Worm (Caenorhabditis elegans) whole organism, L4 larva: ENCODE measurements around the gene Y55B1AR.2.

Experiments
- D1046.2 ChIP-seq: fragments of 200-800 bp; sonication (Bioruptor generic); IDR thresholded peaks from 2 replicates; pipeline ENCODE4 v1.3.6; 2022; ENCODE audit warnings: missing genetic modification characterization, missing compliant biosample characterization
- R02D3.7 ChIP-seq: fragments of 150-350 bp; sonication (generic microtip); optimal IDR thresholded peaks from 3 replicates; lab custom pipeline; 2014; ENCODE audit warnings: missing biosample characterization, missing genetic modification characterization
- Y105C5A.15 ChIP-seq: fragments of 200-800 bp; sonication (Bioruptor generic); IDR thresholded peaks from 2 replicates; pipeline ENCODE4 v1.3.6; 2022; ENCODE audit warnings: missing genetic modification characterization, missing compliant biosample characterization
- ZK337.2 ChIP-seq: fragments of 200-800 bp; sonication (Bioruptor generic); IDR thresholded peaks from 2 replicates; pipeline ENCODE4 v1.3.6; 2022; ENCODE audit warnings: missing genetic modification reagents, missing genetic modification characterization, missing compliant biosample characterization
- ZK546.5 ChIP-seq, 2 experiments: sonication (generic microtip); optimal IDR thresholded peaks; 2 replicates each; lab custom pipeline; 2017; ENCODE audit warnings: missing biosample characterization in 2 of 2, missing genetic modification characterization in 2 of 2
- arid-1 ChIP-seq: fragments of 200-800 bp; sonication (Bioruptor generic); conservative IDR thresholded peaks from 2 replicates; pipeline ENCODE4 v1.3.6; 2022; ENCODE audit warnings: missing genetic modification reagents, missing genetic modification characterization, missing compliant biosample characterization
- attf-4 ChIP-seq: sonication (generic microtip); optimal IDR thresholded peaks from 3 replicates; lab custom pipeline; 2017; ENCODE audit warnings: missing biosample characterization, missing genetic modification characterization
- ceh-20 ChIP-seq: fragments of 200-800 bp; sonication (Bioruptor generic); IDR thresholded peaks from 2 replicates; pipeline ENCODE4 v1.3.6; 2022; ENCODE audit warnings: missing genetic modification reagents, missing genetic modification characterization, missing compliant biosample characterization
- ceh-28 ChIP-seq: fragments of 150-350 bp; optimal IDR thresholded peaks from 2 replicates; lab custom pipeline; 2014; ENCODE audit warnings: missing biosample characterization, missing genetic modification reagents, missing genetic modification characterization
- ceh-62 ChIP-seq: sonication (generic microtip); optimal IDR thresholded peaks from 2 replicates; lab custom pipeline; 2017; ENCODE audit warnings: missing biosample characterization, missing genetic modification characterization
- ctbp-1 ChIP-seq: fragments of 200-800 bp; sonication (Bioruptor generic); IDR thresholded peaks from 2 replicates; pipeline ENCODE4 v1.3.6; 2022; ENCODE audit warnings: missing genetic modification reagents, missing genetic modification characterization, missing compliant biosample characterization
- daf-12 ChIP-seq: fragments of 150-350 bp; optimal IDR thresholded peaks from 2 replicates; lab custom pipeline; 2014; ENCODE audit warnings: missing biosample characterization, missing genetic modification reagents, missing genetic modification characterization
- daf-16 ChIP-seq, 3 experiments: sonication (generic microtip); optimal IDR thresholded peaks; 2 replicates each; lab custom pipeline; 2016 to 2017; ENCODE audit warnings: missing genetic modification characterization in 3 of 3, missing genetic modification reagents in 3 of 3, mild to moderate bottlenecking in 2 of 3, missing compliant biosample characterization in 2 of 3, missing biosample characterization in 1 of 3, moderate library complexity in 1 of 3
- daf-19 ChIP-seq: fragments of 200-800 bp; sonication (Bioruptor generic); conservative IDR thresholded peaks from 2 replicates; pipeline ENCODE4 v1.3.6; 2022; ENCODE audit warnings: missing genetic modification characterization, missing compliant biosample characterization
- dmd-6 ChIP-seq: fragments of 200-800 bp; sonication (Bioruptor generic); IDR thresholded peaks from 2 replicates; pipeline ENCODE4 v1.3.6; 2022; ENCODE audit warnings: missing genetic modification reagents, missing genetic modification characterization, missing compliant biosample characterization
- dmd-8 ChIP-seq: fragments of 200-800 bp; sonication (Bioruptor generic); IDR thresholded peaks from 2 replicates; pipeline ENCODE4 v1.3.6; 2022; ENCODE audit warnings: missing genetic modification characterization, missing compliant biosample characterization
- dmd-9 ChIP-seq: fragments of 200-800 bp; sonication (Bioruptor generic); IDR thresholded peaks from 2 replicates; pipeline ENCODE4 v1.3.6; 2022; ENCODE audit warnings: missing genetic modification reagents, missing genetic modification characterization, missing compliant biosample characterization
- dve-1 ChIP-seq: sonication (generic microtip); optimal IDR thresholded peaks from 2 replicates; lab custom pipeline; 2017; ENCODE audit warnings: antibody characterized with exemption, mild to moderate bottlenecking, missing genetic modification characterization, missing compliant biosample characterization; ENCODE audit not compliant: insufficient read depth
- gei-8 ChIP-seq: fragments of 200-800 bp; sonication (Bioruptor generic); optimal IDR thresholded peaks from 2 replicates; lab custom pipeline; 2018; ENCODE audit warnings: mild to moderate bottlenecking, missing genetic modification characterization, missing compliant biosample characterization
- hif-1 ChIP-seq, 2 experiments: sonication (generic microtip); optimal IDR thresholded peaks; 2 replicates each; lab custom pipeline; 2016 to 2017; ENCODE audit warnings: missing compliant biosample characterization in 2 of 2, missing genetic modification characterization in 2 of 2, missing genetic modification reagents in 2 of 2, missing genotype in 2 of 2, mild to moderate bottlenecking in 1 of 2
- hlh-11 ChIP-seq: fragments of 200-800 bp; sonication (Bioruptor generic); optimal IDR thresholded peaks from 2 replicates; lab custom pipeline; 2018; ENCODE audit warnings: mild to moderate bottlenecking, missing genetic modification characterization, missing compliant biosample characterization
- hlh-30 ChIP-seq: sonication (generic microtip); optimal IDR thresholded peaks from 2 replicates; lab custom pipeline; 2017; ENCODE audit warnings: antibody characterized with exemption, mild to moderate bottlenecking, missing genetic modification characterization, missing compliant biosample characterization; ENCODE audit not compliant: insufficient read depth
- hmg-1.1 ChIP-seq: fragments of 200-800 bp; sonication (Bioruptor generic); IDR thresholded peaks from 2 replicates; pipeline ENCODE4 v1.3.6; 2022; ENCODE audit warnings: missing genetic modification reagents, missing genetic modification characterization, missing compliant biosample characterization
- jun-1 ChIP-seq: fragments of 150-350 bp; optimal IDR thresholded peaks from 2 replicates; lab custom pipeline; 2014; ENCODE audit warnings: missing biosample characterization, missing genetic modification reagents, missing genetic modification characterization
- lin-1 ChIP-seq: fragments of 200-800 bp; sonication (Bioruptor generic); IDR thresholded peaks from 2 replicates; pipeline ENCODE4 v1.3.6; 2022; ENCODE audit warnings: missing genetic modification reagents, missing genetic modification characterization, missing compliant biosample characterization
- lin-13 ChIP-seq: fragments of 150-350 bp; optimal IDR thresholded peaks from 2 replicates; lab custom pipeline; 2014; ENCODE audit warnings: missing biosample characterization, missing genetic modification reagents, missing genetic modification characterization
- lin-29 ChIP-seq: fragments of 200-800 bp; sonication (Bioruptor generic); IDR thresholded peaks from 2 replicates; pipeline ENCODE4 v1.3.6; 2022; ENCODE audit warnings: missing genetic modification reagents, missing genetic modification characterization, missing compliant biosample characterization
- lin-38 ChIP-seq: fragments of 200-800 bp; sonication (Bioruptor generic); IDR thresholded peaks from 2 replicates; pipeline ENCODE4 v1.3.6; 2022; ENCODE audit warnings: missing genetic modification reagents, missing genetic modification characterization, missing compliant biosample characterization
- mdl-1 ChIP-seq, 2 experiments: fragments of 150-350 bp in 1 of 2; sonication (generic microtip) in 1 of 2; optimal IDR thresholded peaks; 2 replicates each; lab custom pipeline; 2014 to 2017; ENCODE audit warnings: missing biosample characterization in 2 of 2, missing genetic modification characterization in 2 of 2
- mep-1 ChIP-seq: fragments of 150-350 bp; sonication (generic microtip); optimal IDR thresholded peaks from 3 replicates; lab custom pipeline; 2014; ENCODE audit warnings: missing biosample characterization, missing genetic modification characterization
- mes-2 ChIP-seq: sonication (generic microtip); optimal IDR thresholded peaks from 2 replicates; lab custom pipeline; 2016; ENCODE audit warnings: missing genotype, mild to moderate bottlenecking, missing genetic modification characterization, missing compliant biosample characterization; ENCODE audit not compliant: poor library complexity, severe bottlenecking
- mxl-2 ChIP-seq: fragments of 200-800 bp; sonication (Bioruptor generic); conservative IDR thresholded peaks from 2 replicates; pipeline ENCODE4 v1.3.6; 2022; ENCODE audit warnings: missing genetic modification reagents, missing genetic modification characterization, missing compliant biosample characterization
- nhr-10 ChIP-seq: fragments of 150-350 bp; optimal IDR thresholded peaks from 2 replicates; lab custom pipeline; 2014; ENCODE audit warnings: missing biosample characterization, missing genetic modification characterization
- nhr-28 ChIP-seq: fragments of 150-350 bp; optimal IDR thresholded peaks from 2 replicates; lab custom pipeline; 2014; ENCODE audit warnings: missing biosample characterization, missing genetic modification characterization
- nhr-42 ChIP-seq: fragments of 200-800 bp; sonication (Bioruptor generic); IDR thresholded peaks from 2 replicates; pipeline ENCODE4 v1.3.6; 2022; ENCODE audit warnings: missing genetic modification characterization, missing compliant biosample characterization
- nhr-48 ChIP-seq: sonication (generic microtip); optimal IDR thresholded peaks from 2 replicates; lab custom pipeline; 2016; ENCODE audit warnings: mild to moderate bottlenecking, missing genetic modification characterization, missing compliant biosample characterization
- nhr-6 ChIP-seq: fragments of 150-350 bp; optimal IDR thresholded peaks from 2 replicates; lab custom pipeline; 2014; ENCODE audit warnings: missing biosample characterization, missing genetic modification characterization
- nhr-76 ChIP-seq: fragments of 150-350 bp; optimal IDR thresholded peaks from 2 replicates; lab custom pipeline; 2014; ENCODE audit warnings: missing biosample characterization, missing genetic modification characterization
- nhr-77 ChIP-seq: fragments of 150-350 bp; optimal IDR thresholded peaks from 2 replicates; lab custom pipeline; 2014; ENCODE audit warnings: missing biosample characterization, missing genetic modification characterization
- pha-4 ChIP-seq, 2 experiments: fragments of 150-350 bp in 1 of 2; fragments of 200-800 bp in 1 of 2; sonication (Bioruptor generic) in 1 of 2; IDR thresholded peaks in 1 of 2; optimal IDR thresholded peaks in 1 of 2; 2 replicates each; pipeline versions ENCODE4 v1.3.6 to Lab custom; 2014 to 2022; ENCODE audit warnings: missing genetic modification characterization in 2 of 2, missing genetic modification reagents in 2 of 2, missing biosample characterization in 1 of 2, missing compliant biosample characterization in 1 of 2
- php-3 ChIP-seq: fragments of 200-800 bp; sonication (Bioruptor generic); IDR thresholded peaks from 2 replicates; pipeline ENCODE4 v1.3.6; 2022; ENCODE audit warnings: missing genetic modification reagents, missing genetic modification characterization, missing compliant biosample characterization
- snpc-1.2 ChIP-seq: fragments of 200-800 bp; sonication (Bioruptor generic); IDR thresholded peaks from 2 replicates; pipeline ENCODE4 v1.3.6; 2022; ENCODE audit warnings: missing genetic modification reagents, missing genetic modification characterization, missing compliant biosample characterization
- tag-97 ChIP-seq: fragments of 200-800 bp; sonication (Bioruptor generic); IDR thresholded peaks from 2 replicates; pipeline ENCODE4 v1.3.6; 2022; ENCODE audit warnings: missing genetic modification characterization, missing compliant biosample characterization
- tra-1 ChIP-seq: fragments of 200-800 bp; sonication (Bioruptor generic); IDR thresholded peaks from 2 replicates; pipeline ENCODE4 v1.3.6; 2022; ENCODE audit warnings: missing genetic modification reagents, missing genetic modification characterization, missing compliant biosample characterization
- vab-7 ChIP-seq: fragments of 200-800 bp; sonication (Bioruptor generic); IDR thresholded peaks from 2 replicates; pipeline ENCODE4 v1.3.6; 2022; ENCODE audit warnings: missing genetic modification reagents, missing genetic modification characterization, missing compliant biosample characterization
- zag-1 ChIP-seq: fragments of 150-350 bp; optimal IDR thresholded peaks from 2 replicates; lab custom pipeline; 2014; ENCODE audit warnings: missing biosample characterization, missing genetic modification characterization
- zfp-3 ChIP-seq: fragments of 200-800 bp; sonication (Bioruptor generic); conservative IDR thresholded peaks from 2 replicates; pipeline ENCODE4 v1.3.6; 2022; ENCODE audit warnings: missing genetic modification reagents, missing genetic modification characterization, missing compliant biosample characterization
- ztf-11 ChIP-seq: fragments of 150-350 bp; optimal IDR thresholded peaks from 2 replicates; lab custom pipeline; 2014; ENCODE audit warnings: missing biosample characterization, missing genetic modification characterization

Gene Y55B1AR.2

DNA sequence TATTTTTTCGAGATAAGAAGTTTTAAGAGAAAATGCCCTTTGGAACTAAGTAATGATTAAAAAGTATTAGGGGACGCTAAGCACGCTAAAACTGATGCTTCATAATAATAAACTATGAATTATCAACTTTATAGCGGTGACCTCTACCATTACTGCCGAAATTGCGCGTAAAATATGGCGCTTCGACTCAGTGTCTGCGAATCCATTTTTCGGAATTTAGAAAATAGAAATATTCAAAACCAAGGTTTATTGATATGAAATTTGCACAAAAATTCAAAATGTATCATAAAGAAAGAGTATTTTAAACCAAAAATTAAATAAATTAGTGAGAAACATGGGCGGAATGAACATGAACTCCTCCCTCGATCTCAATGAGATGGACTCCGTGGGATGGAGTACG, 692 bp upstream of the Y55B1AR.2 start (continued):
- TF ChIP-seq vab-7 (GFP tag; lab: Robert Waterston, UW) (no peak), dmd-9 (GFP tag; lab: Robert Waterston, UW) (no peak), ZK546.5 (tag; optimal IDR thresholded peaks at IDR 0.05; lab: Kevin White, UChicago) (no peak), hif-1 (tag; optimal IDR thresholded peaks at IDR 0.05; lab: Kevin White, UChicago) (no peak), php-3 (GFP tag; lab: Robert Waterston, UW) (no peak), zag-1 (tag; lab: Kevin White, UChicago) (no peak), nhr-10 (tag; lab: Kevin White, UChicago) (peak; percentile 1), lin-38 (GFP tag; lab: Robert Waterston, UW) (no peak), jun-1 (tag; lab: Kevin White, UChicago) (no peak), nhr-77 (tag; lab: Kevin White, UChicago) (peak; percentile 27), tag-97 (no peak), Y105C5A.15 (GFP tag; lab: Robert Waterston, UW) (no peak), ztf-11 (no peak), daf-16 (GFP tag; optimal IDR thresholded peaks at IDR 0.05; lab: Kevin White, UChicago) (no peak), daf-16 (tag; optimal IDR thresholded peaks at IDR 0.05; lab: Kevin White, UChicago) (peak; percentile 72), zfp-3 (GFP tag; lab: Robert Waterston, UW) (0 out of 2 replicates have a peak, but pooled peaks have one; percentile 52), arid-1 (GFP tag; lab: Robert Waterston, UW) (no peak)
- TF ChIP-seq, all 104 proteins: peak for 10

DNA sequence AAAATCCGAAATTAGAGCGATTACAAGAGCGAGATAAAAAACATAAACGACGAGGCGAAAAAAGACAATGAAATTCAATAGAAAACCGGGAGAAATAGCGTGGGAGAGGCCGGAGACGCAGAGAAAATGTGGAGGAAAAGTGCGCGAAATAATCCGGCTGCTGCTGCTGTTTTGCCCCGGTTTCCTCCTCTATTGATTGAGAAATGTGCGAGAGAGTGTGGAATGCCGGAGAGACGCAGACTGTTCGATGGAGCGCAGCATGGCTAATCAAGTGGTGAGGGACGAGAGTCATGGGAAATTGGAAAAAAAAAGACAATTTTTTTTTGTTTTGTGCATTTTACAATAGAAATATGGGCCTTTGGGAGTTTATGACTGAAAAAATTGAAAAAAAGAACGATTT, 419 bp downstream of the Y55B1AR.2 start:
- peak; percentile 56 for TF ChIP-seq ceh-28 (tag; lab: Kevin White, UChicago)
- TF ChIP-seq nhr-48 (tag; lab: Kevin White, UChicago) = no peak
- peak; percentile 91 for TF ChIP-seq hlh-30
- TF ChIP-seq dve-1 (tag; lab: Kevin White, UChicago) = peak; percentile 31
- 0 out of 2 replicates have a peak, but pooled peaks have one; percentile 6 for TF ChIP-seq tra-1 (GFP tag; lab: Robert Waterston, UW)
- 0 out of 2 replicates have a peak, but pooled peaks have one; percentile 17 for TF ChIP-seq dmd-6 (GFP tag; lab: Robert Waterston, UW)
- TF ChIP-seq lin-29 = no peak
- TF ChIP-seq hlh-11 (tag; lab: Kevin White, UChicago) = peak; percentile 63
- TF ChIP-seq nhr-42 = no peak
- TF ChIP-seq mes-2 = peak; percentile 50
- TF ChIP-seq nhr-76 (tag; lab: Kevin White, UChicago) = no peak
- no peak for TF ChIP-seq gei-8 (GFP tag; lab: Kevin White, UChicago)
- no peak for TF ChIP-seq D1046.2 (GFP tag; lab: Robert Waterston, UW)
- TF ChIP-seq ZK337.2 (GFP tag; lab: Robert Waterston, UW) = no peak
- TF ChIP-seq attf-4 = no peak
- no peak for TF ChIP-seq pha-4 (GFP tag; IDR thresholded peaks at IDR 0.05; lab: Robert Waterston, UW)
- TF ChIP-seq pha-4 (tag; optimal IDR thresholded peaks at IDR 0.05; lab: Kevin White, UChicago) = no peak
- no peak for TF ChIP-seq ZK546.5 (tag; optimal IDR thresholded peaks at IDR 0.05; lab: Kevin White, UChicago)
- no peak for TF ChIP-seq daf-19 (GFP tag; lab: Robert Waterston, UW)
- no peak for TF ChIP-seq tag-97
- peak; percentile 27; the same call in 1 of the 2 replicates for TF ChIP-seq lin-38 (GFP tag; lab: Robert Waterston, UW)
- TF ChIP-seq nhr-28 (tag; lab: Kevin White, UChicago) = peak; percentile 42
- 0 out of 2 replicates have a peak, but pooled peaks have one; percentile 8 for TF ChIP-seq ctbp-1 (GFP tag; lab: Robert Waterston, UW)
- TF ChIP-seq hmg-1.1 = peak; percentile 80
- TF ChIP-seq ceh-62 (tag; lab: Kevin White, UChicago) = no peak
- no peak for TF ChIP-seq mxl-2
- no peak for TF ChIP-seq lin-1 (GFP tag; lab: Robert Waterston, UW)
- no peak for TF ChIP-seq snpc-1.2 (GFP tag; lab: Robert Waterston, UW)
- no peak for TF ChIP-seq R02D3.7 (tag; lab: Kevin White, UChicago)
- no peak for TF ChIP-seq lin-13 (GFP tag; lab: Kevin White, UChicago)
- no peak for TF ChIP-seq daf-12 (tag; lab: Kevin White, UChicago)
- peak; percentile 64 to 83 for TF ChIP-seq mdl-1 (tag; optimal IDR thresholded peaks at IDR 0.05; lab: Kevin White, UChicago)
- no peak for TF ChIP-seq ceh-20
- peak; percentile 31 for TF ChIP-seq nhr-6
- peak; percentile 61 for TF ChIP-seq mep-1 (tag; lab: Kevin White, UChicago)
- no peak for TF ChIP-seq dmd-8 (GFP tag; lab: Robert Waterston, UW)
